Fruit fly (Drosophila melanogaster) whole organism, wandering third instar larva: ENCODE results near the gene side-III.

Experiments
- Abd-B ChIP-seq: fragments of >200 bp; optimal IDR thresholded peaks from 2 replicates; lab custom pipeline; 2017; ENCODE audit warnings: missing biosample characterization, missing genetic modification characterization
- CG32264 ChIP-seq: fragments of 200-800 bp; sonication (Bioruptor generic); optimal IDR thresholded peaks from 2 replicates; lab custom pipeline; 2016; ENCODE audit warnings: missing biosample characterization, missing genetic modification characterization
- CG9705 ChIP-seq: fragments of 200-800 bp; sonication (Bioruptor generic); optimal IDR thresholded peaks from 2 replicates; lab custom pipeline; 2018; ENCODE audit warnings: missing biosample characterization, mild to moderate bottlenecking, missing genetic modification characterization
- CrebA ChIP-seq: fragments of 200-800 bp; sonication (Bioruptor generic); optimal IDR thresholded peaks from 2 replicates; lab custom pipeline; 2016; ENCODE audit warnings: missing biosample characterization, mild to moderate bottlenecking, missing genetic modification characterization, borderline replicate concordance
- Dfd ChIP-seq: fragments of >200 bp; optimal IDR thresholded peaks from 2 replicates; lab custom pipeline; 2017; ENCODE audit warnings: missing biosample characterization, missing genetic modification characterization
- Dif ChIP-seq: fragments of 200-275, 200-300 bp; sonication (Bioruptor generic); optimal IDR thresholded peaks from 2 replicates; lab custom pipeline; 2018; ENCODE audit warnings: missing biosample characterization, missing genetic modification characterization; ENCODE audit not compliant: partially characterized antibody
- GATAd ChIP-seq: sonication (Bioruptor generic); optimal IDR thresholded peaks from 2 replicates; lab custom pipeline; 2016; ENCODE audit warnings: missing biosample characterization, missing genetic modification characterization
- HLH106 ChIP-seq: fragments of 200-800 bp; optimal IDR thresholded peaks from 3 replicates; lab custom pipeline; 2019; ENCODE audit warnings: missing biosample characterization, mild to moderate bottlenecking, missing genetic modification characterization, moderate library complexity
- Hnf4 ChIP-seq: fragments of 200-800 bp; sonication (Bioruptor generic); optimal IDR thresholded peaks from 2 replicates; lab custom pipeline; 2016; ENCODE audit warnings: missing biosample characterization, mild to moderate bottlenecking, missing genetic modification characterization
- Hr78 ChIP-seq: fragments of >200 bp; optimal IDR thresholded peaks from 2 replicates; lab custom pipeline; 2017; ENCODE audit warnings: missing biosample characterization, missing genetic modification characterization
- Hr83 ChIP-seq: fragments of 200-300 bp; sonication (Bioruptor generic); optimal IDR thresholded peaks from 2 replicates; lab custom pipeline; 2016; ENCODE audit warnings: missing biosample characterization, mild to moderate bottlenecking, missing genetic modification characterization, moderate library complexity; ENCODE audit not compliant: poor library complexity, severe bottlenecking
- Mio ChIP-seq: sonication (Bioruptor generic); optimal IDR thresholded peaks from 2 replicates; lab custom pipeline; 2016; ENCODE audit warnings: missing biosample characterization, missing genetic modification characterization
- Myc ChIP-seq: fragments of >200 bp; optimal IDR thresholded peaks from 2 replicates; lab custom pipeline; 2017
- N ChIP-seq: fragments of >200 bp; optimal IDR thresholded peaks from 2 replicates; lab custom pipeline; 2018; ENCODE audit warnings: missing biosample characterization, missing external identifiers, missing genetic modification characterization
- OdsH ChIP-seq: fragments of 200-800 bp; sonication (Bioruptor generic); optimal IDR thresholded peaks from 2 replicates; lab custom pipeline; 2016; ENCODE audit warnings: missing biosample characterization, mild to moderate bottlenecking, missing genetic modification characterization
- Rel ChIP-seq, 2 experiments: fragments of 200-800 bp; sonication (Bioruptor generic) in 1 of 2; optimal IDR thresholded peaks; 2 replicates in 1 of 2; 3 replicates in 1 of 2; lab custom pipeline; 2016 to 2019; ENCODE audit warnings: mild to moderate bottlenecking in 2 of 2, missing biosample characterization in 2 of 2, missing genetic modification characterization in 2 of 2, moderate library complexity in 1 of 2
- Sp1 ChIP-seq: fragments of 200-800 bp; sonication (Bioruptor generic); optimal IDR thresholded peaks from 3 replicates; lab custom pipeline; 2019; ENCODE audit warnings: missing biosample characterization, mild to moderate bottlenecking, missing genetic modification characterization, moderate library complexity
- Vsx2 ChIP-seq: fragments of 200-300, 225-300 bp; sonication (Bioruptor generic); optimal IDR thresholded peaks from 2 replicates; lab custom pipeline; 2018; ENCODE audit warnings: missing biosample characterization, missing genetic modification characterization; ENCODE audit not compliant: partially characterized antibody
- br ChIP-seq: fragments of 200-800 bp; sonication (Bioruptor generic); optimal IDR thresholded peaks from 2 replicates; lab custom pipeline; 2016; ENCODE audit warnings: missing biosample characterization, missing genetic modification characterization
- brk ChIP-seq: fragments of 200-800 bp; sonication (Bioruptor generic); optimal IDR thresholded peaks from 2 replicates; lab custom pipeline; 2016; ENCODE audit warnings: missing biosample characterization, mild to moderate bottlenecking, missing genetic modification characterization
- dl ChIP-seq, 2 experiments: fragments of 175-275, 200-275 bp in 1 of 2; fragments of 200-275 bp in 1 of 2; sonication (Bioruptor generic); optimal IDR thresholded peaks; lab custom pipeline; 2018; ENCODE audit warnings: mild to moderate bottlenecking in 2 of 2, missing biosample characterization in 2 of 2, missing genetic modification characterization in 2 of 2, moderate library complexity in 2 of 2; ENCODE audit not compliant: partially characterized antibody in 2 of 2, insufficient read depth in 1 of 2
- dmrt93B ChIP-seq: fragments of 200-800 bp; sonication (Bioruptor generic); optimal IDR thresholded peaks from 2 replicates; lab custom pipeline; 2018; ENCODE audit warnings: missing biosample characterization, mild to moderate bottlenecking, missing genetic modification characterization
- dsf ChIP-seq: sonication (Bioruptor generic); optimal IDR thresholded peaks from 2 replicates; lab custom pipeline; 2016; ENCODE audit warnings: missing biosample characterization, missing genetic modification characterization, borderline replicate concordance
- ey ChIP-seq: fragments of 200-800 bp; sonication (Bioruptor generic); optimal IDR thresholded peaks from 2 replicates; lab custom pipeline; 2016; ENCODE audit warnings: missing biosample characterization, missing genetic modification characterization
- fru ChIP-seq: fragments of 200-800 bp; sonication (Bioruptor generic); optimal IDR thresholded peaks from 3 replicates; lab custom pipeline; 2016; ENCODE audit warnings: missing biosample characterization, mild to moderate bottlenecking, missing genetic modification characterization
- jim ChIP-seq: fragments of 175-275, 200-325 bp; sonication (Bioruptor generic); optimal IDR thresholded peaks from 2 replicates; lab custom pipeline; 2016; ENCODE audit warnings: missing biosample characterization, mild to moderate bottlenecking, missing genetic modification characterization
- lola ChIP-seq: fragments of >200 bp; optimal IDR thresholded peaks from 2 replicates; lab custom pipeline; 2017; ENCODE audit warnings: missing biosample characterization, missing genetic modification characterization
- pan ChIP-seq: fragments of >200 bp; optimal IDR thresholded peaks from 2 replicates; lab custom pipeline; 2017
- psq ChIP-seq: fragments of 200-800 bp; sonication (Bioruptor generic); optimal IDR thresholded peaks from 3 replicates; lab custom pipeline; 2017; ENCODE audit warnings: missing biosample characterization, mild to moderate bottlenecking, missing genetic modification characterization, moderate library complexity
- rgr ChIP-seq: fragments of 200-800 bp; sonication (Bioruptor generic); optimal IDR thresholded peaks from 3 replicates; lab custom pipeline; 2016; ENCODE audit warnings: missing biosample characterization, mild to moderate bottlenecking, missing genetic modification characterization
- sage ChIP-seq: fragments of 200-800 bp; sonication (Bioruptor generic); optimal IDR thresholded peaks from 2 replicates; lab custom pipeline; 2016; ENCODE audit warnings: missing biosample characterization, mild to moderate bottlenecking, missing genetic modification characterization
- sv ChIP-seq: fragments of 200-800 bp; sonication (Bioruptor generic); optimal IDR thresholded peaks from 3 replicates; lab custom pipeline; 2016; ENCODE audit warnings: missing biosample characterization, missing genetic modification characterization
- woc ChIP-seq: sonication (Bioruptor generic); optimal IDR thresholded peaks from 2 replicates; lab custom pipeline; 2016; ENCODE audit warnings: missing biosample characterization, mild to moderate bottlenecking, missing genetic modification characterization

side-III gene

dm6 chr3R:5976717-5977116 is 17.4 kb upstream of the side-III start, which contains the start of gene Obp83b:
TSS of gene Obp83b (minus strand) at chr3R:5976817.
- no peak for TF ChIP-seq sage (GFP tag; lab: Kevin White, UChicago)
- no peak for TF ChIP-seq woc (GFP tag; lab: Kevin White, UChicago)
- TF ChIP-seq br (GFP tag; lab: Kevin White, UChicago), result no peak
- TF ChIP-seq GATAd (GFP tag; lab: Kevin White, UChicago), result no peak
- no peak for TF ChIP-seq CG9705 (GFP tag; lab: Kevin White, UChicago)
- TF ChIP-seq, all 38 proteins: peak for 0

DNA sequence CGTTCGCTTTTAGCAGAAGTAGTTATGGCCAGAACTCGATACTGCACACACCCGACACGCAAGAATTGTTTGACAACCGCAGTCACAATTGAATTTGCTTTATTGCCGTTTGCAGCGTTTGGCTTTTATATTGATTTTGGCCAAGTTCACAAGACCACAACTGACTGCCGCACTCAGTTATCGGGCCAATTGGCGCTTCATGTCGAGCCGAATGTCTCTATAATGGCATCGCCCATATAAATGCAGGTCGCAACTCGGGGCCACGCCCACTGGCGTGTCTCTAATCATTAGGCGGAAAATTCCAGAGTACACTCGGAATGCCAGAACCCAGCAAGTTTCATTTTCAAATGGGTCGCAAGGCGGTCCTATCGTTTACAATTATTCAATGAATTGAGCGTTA is 15.8 kb upstream of the side-III start, which contains the start of gene Obp83a:
TSS of gene Obp83a (minus strand) at position 101 of the 400 bp plus-strand sequence.
- TF ChIP-seq rgr, result no peak
- TF ChIP-seq Abd-B (GFP tag; lab: Kevin White, UChicago), result no peak
- TF ChIP-seq pan, result no peak
- no peak for TF ChIP-seq Myc

DNA sequence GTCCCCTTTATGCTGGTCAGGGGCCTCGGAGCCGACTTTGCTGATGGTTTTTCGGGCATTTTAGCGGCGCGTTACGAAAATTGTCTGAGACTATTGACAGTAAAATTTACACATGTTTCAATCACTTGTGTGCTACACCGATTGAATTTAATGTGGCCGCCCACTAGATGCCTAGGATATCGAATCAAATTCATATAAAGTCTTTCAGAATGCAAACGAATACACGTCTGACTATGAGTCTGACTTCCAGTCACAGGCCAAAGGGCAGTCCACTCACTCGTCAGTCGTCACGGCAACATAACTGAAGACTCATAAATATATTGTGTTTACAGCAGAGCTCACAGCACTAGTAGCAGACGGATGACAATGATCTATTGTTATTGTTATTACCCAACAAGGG is 1.5 kb upstream of the side-III start, which contains the start of gene CG11373:
TSS of gene CG11373 (minus strand) at position 101 of the 400 bp plus-strand sequence.
- TF ChIP-seq Hr78 (GFP tag; lab: Kevin White, UChicago) (no peak), Mio (GFP tag; lab: Kevin White, UChicago) (no peak), Dfd (GFP tag; lab: Kevin White, UChicago) (no peak), ey (GFP tag; lab: Kevin White, UChicago) (no peak), GATAd (GFP tag; lab: Kevin White, UChicago) (no peak), CG9705 (GFP tag; lab: Kevin White, UChicago) (no peak), pan (no peak), dsf (no peak), sage (GFP tag; lab: Kevin White, UChicago) (no peak), rgr (no peak), CrebA (GFP tag; lab: Kevin White, UChicago) (no peak), br (GFP tag; lab: Kevin White, UChicago) (no peak), CG32264 (no peak), brk (GFP tag; lab: Kevin White, UChicago) (no peak)

- TF ChIP-seq jim (no peak), HLH106 (tag; lab: Kevin White, UChicago) (no peak), sv (no peak), Dif (no peak), fru (GFP tag; lab: Kevin White, UChicago) (no peak), OdsH (GFP tag; lab: Kevin White, UChicago) (no peak), brk (GFP tag; lab: Kevin White, UChicago) (no peak), dsf (no peak), ey (GFP tag; lab: Kevin White, UChicago) (no peak), lola (GFP tag; lab: Kevin White, UChicago) (no peak)
- TF ChIP-seq, all 38 proteins: peak for 0
Observed at dm6 chr3R:5937715-5938114, 21.6 kb downstream of the side-III start.

DNA sequence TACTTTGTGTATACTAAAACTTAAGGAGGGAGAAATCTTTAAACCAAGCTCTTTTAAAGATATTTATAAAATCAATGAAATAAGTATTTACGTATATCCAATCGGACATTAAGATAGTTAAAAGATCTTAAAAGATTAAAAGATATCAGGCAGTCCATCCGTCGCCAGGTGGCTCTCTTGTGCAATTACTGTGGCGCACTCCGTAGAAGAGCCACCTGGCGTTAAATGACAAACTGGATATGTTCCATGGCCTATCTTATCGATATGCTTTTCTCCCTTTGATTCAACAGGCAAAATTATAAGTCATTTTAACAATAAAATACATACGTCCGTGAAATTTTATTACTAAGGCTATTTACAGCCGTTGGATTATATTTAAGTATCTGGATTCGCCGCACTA is 31.5 kb downstream of the side-III start:
- TF ChIP-seq Mio (GFP tag; lab: Kevin White, UChicago), result no peak
- TF ChIP-seq dl (GFP tag; optimal IDR thresholded peaks at IDR 0.05; lab: Kevin White, UChicago; ENCODE audit: insufficient read depth in 1 of 2, partially characterized antibody in 2 of 2), result no peak
- no peak for TF ChIP-seq GATAd (GFP tag; lab: Kevin White, UChicago)
- TF ChIP-seq sage (GFP tag; lab: Kevin White, UChicago), result no peak
- TF ChIP-seq CrebA (GFP tag; lab: Kevin White, UChicago), result no peak
- TF ChIP-seq Hnf4 (GFP tag; lab: Kevin White, UChicago), result no peak
- no peak for TF ChIP-seq pan
- no peak for TF ChIP-seq OdsH (GFP tag; lab: Kevin White, UChicago)
- no peak for TF ChIP-seq dsf
- no peak for TF ChIP-seq psq (GFP tag; lab: Kevin White, UChicago)
- TF ChIP-seq N (GFP tag; lab: Kevin White, UChicago), result no peak
- TF ChIP-seq, all 38 proteins: peak for 0

dm6 chr3R:5924667-5925066 is 34.7 kb downstream of the side-III start:
- no peak for TF ChIP-seq Sp1
- no peak for TF ChIP-seq psq (GFP tag; lab: Kevin White, UChicago)
- TF ChIP-seq Vsx2 (GFP tag; lab: Kevin White, UChicago), result no peak
- TF ChIP-seq rgr, result no peak
- TF ChIP-seq jim, result no peak
- no peak for TF ChIP-seq woc (GFP tag; lab: Kevin White, UChicago)
- no peak for TF ChIP-seq CG32264
- no peak for TF ChIP-seq dmrt93B (GFP tag; lab: Kevin White, UChicago)
- no peak for TF ChIP-seq dsf
- no peak for TF ChIP-seq Rel (GFP tag; optimal IDR thresholded peaks at IDR 0.05; lab: Kevin White, UChicago)
- no peak for TF ChIP-seq Rel (tag; optimal IDR thresholded peaks at IDR 0.05; lab: Kevin White, UChicago)
- TF ChIP-seq ey (GFP tag; lab: Kevin White, UChicago), result no peak
- TF ChIP-seq Hr83 (GFP tag; lab: Kevin White, UChicago), result no peak
- TF ChIP-seq Hnf4 (GFP tag; lab: Kevin White, UChicago), result no peak
- TF ChIP-seq pan, result no peak
- TF ChIP-seq CrebA (GFP tag; lab: Kevin White, UChicago), result no peak
- no peak for TF ChIP-seq Mio (GFP tag; lab: Kevin White, UChicago)
- TF ChIP-seq Dif, result no peak
